Fruit fly (Drosophila melanogaster): Measurements from ENCODE around the gene Spt20.

Gene Spt20

dm6 chr3L:13490689-13491348 is 11.7 kb upstream of the Spt20 start:
- TF ChIP-seq Snoo (tag; optimal IDR thresholded peaks at IDR 0.05) (no peak), gl (tag; optimal IDR thresholded peaks at IDR 0.05) (no peak), CG34367 (tag; optimal IDR thresholded peaks at IDR 0.05) (no peak), CG4496 (GFP tag; IDR thresholded peaks at IDR 0.05) (no peak), CG8301 (tag; optimal IDR thresholded peaks at IDR 0.05) (no peak), fd96Ca (GFP tag; IDR thresholded peaks at IDR 0.05) (no peak), CG10348 (GFP tag; IDR thresholded peaks at IDR 0.05) (no peak)

- TF ChIP-seq CG8301 (tag; optimal IDR thresholded peaks at IDR 0.05) (peak; percentile 5), CG15710 (tag; optimal IDR thresholded peaks at IDR 0.05) (peak; percentile 55), Pif1A (GFP tag; optimal IDR thresholded peaks at IDR 0.05) (peak; percentile 86), CG12605 (GFP tag; IDR thresholded peaks at IDR 0.05) (peak; percentile 37; the same call in 1 of the 2 replicates), CG32121 (GFP tag; IDR thresholded peaks at IDR 0.05) (peak; percentile 14; the same call in 1 of the 2 replicates), fd96Ca (GFP tag; IDR thresholded peaks at IDR 0.05) (peak; percentile 16; the same call in 1 of the 3 replicates), CG10348 (GFP tag; IDR thresholded peaks at IDR 0.05) (no peak), EcR (GFP tag; optimal IDR thresholded peaks at IDR 0.05) (peak; percentile 63), CG34367 (tag; optimal IDR thresholded peaks at IDR 0.05) (peak; percentile 54), CG17806 (tag; optimal IDR thresholded peaks at IDR 0.05) (peak; percentile 35), CG14655 (GFP tag; optimal IDR thresholded peaks at IDR 0.05) (peak; percentile 37), CG9948 (tag; optimal IDR thresholded peaks at IDR 0.05) (peak; percentile 59), CG8159 (tag; optimal IDR thresholded peaks at IDR 0.05) (peak; percentile 62), Pif1B (GFP tag; optimal IDR thresholded peaks at IDR 0.05) (peak; percentile 81), CG4496 (GFP tag; IDR thresholded peaks at IDR 0.05) (peak; percentile 65; the same call in 2 of the 3 replicates), CG13204 (GFP tag; optimal IDR thresholded peaks at IDR 0.05) (peak; percentile 85), Snoo (tag; optimal IDR thresholded peaks at IDR 0.05) (peak; percentile 70), Ets98B (GFP tag; IDR thresholded peaks at IDR 0.05) (peak; percentile 45; the same call in 1 of the 2 replicates), D1 (tag; optimal IDR thresholded peaks at IDR 0.05) (no peak), rn (GFP tag; IDR thresholded peaks at IDR 0.05) (peak; percentile 21; the same call in 1 of the 2 replicates), gl (tag; optimal IDR thresholded peaks at IDR 0.05) (peak; percentile 60)
These were observed 8.0 kb upstream of the Spt20 start for dm6 chr3L:13494363-13495015.

dm6 chr3L:13495065-13495464 is 7.4 kb upstream of the Spt20 start:
- TF ChIP-seq CG4496 (GFP tag; IDR thresholded peaks at IDR 0.05) (peak; percentile 96), Ets98B (GFP tag; IDR thresholded peaks at IDR 0.05) (peak; percentile 89), CG13204 (GFP tag; optimal IDR thresholded peaks at IDR 0.05) (peak; percentile 93), gl (tag; optimal IDR thresholded peaks at IDR 0.05) (peak; percentile 96), CG14655 (GFP tag; optimal IDR thresholded peaks at IDR 0.05) (peak; percentile 80), CG8301 (tag; optimal IDR thresholded peaks at IDR 0.05) (peak; percentile 68), CG9948 (tag; optimal IDR thresholded peaks at IDR 0.05) (peak; percentile 73), Pif1B (GFP tag; optimal IDR thresholded peaks at IDR 0.05) (peak; percentile 92), CG10348 (GFP tag; IDR thresholded peaks at IDR 0.05) (no peak), fd96Ca (GFP tag; IDR thresholded peaks at IDR 0.05) (peak; percentile 91), CG34367 (tag; optimal IDR thresholded peaks at IDR 0.05) (peak; percentile 85), CG12605 (GFP tag; IDR thresholded peaks at IDR 0.05) (peak; percentile 99), D1 (tag; optimal IDR thresholded peaks at IDR 0.05) (peak; percentile 37), CG15710 (tag; optimal IDR thresholded peaks at IDR 0.05) (peak; percentile 84), CG32121 (GFP tag; IDR thresholded peaks at IDR 0.05) (peak; percentile 79), CG17806 (tag; optimal IDR thresholded peaks at IDR 0.05) (peak; percentile 82), CG8159 (tag; optimal IDR thresholded peaks at IDR 0.05) (peak; percentile 80), EcR (GFP tag; optimal IDR thresholded peaks at IDR 0.05) (no peak), Snoo (tag; optimal IDR thresholded peaks at IDR 0.05) (peak; percentile 54), rn (GFP tag; IDR thresholded peaks at IDR 0.05) (peak; percentile 86), Pif1A (GFP tag; optimal IDR thresholded peaks at IDR 0.05) (peak; percentile 96)

DNA sequence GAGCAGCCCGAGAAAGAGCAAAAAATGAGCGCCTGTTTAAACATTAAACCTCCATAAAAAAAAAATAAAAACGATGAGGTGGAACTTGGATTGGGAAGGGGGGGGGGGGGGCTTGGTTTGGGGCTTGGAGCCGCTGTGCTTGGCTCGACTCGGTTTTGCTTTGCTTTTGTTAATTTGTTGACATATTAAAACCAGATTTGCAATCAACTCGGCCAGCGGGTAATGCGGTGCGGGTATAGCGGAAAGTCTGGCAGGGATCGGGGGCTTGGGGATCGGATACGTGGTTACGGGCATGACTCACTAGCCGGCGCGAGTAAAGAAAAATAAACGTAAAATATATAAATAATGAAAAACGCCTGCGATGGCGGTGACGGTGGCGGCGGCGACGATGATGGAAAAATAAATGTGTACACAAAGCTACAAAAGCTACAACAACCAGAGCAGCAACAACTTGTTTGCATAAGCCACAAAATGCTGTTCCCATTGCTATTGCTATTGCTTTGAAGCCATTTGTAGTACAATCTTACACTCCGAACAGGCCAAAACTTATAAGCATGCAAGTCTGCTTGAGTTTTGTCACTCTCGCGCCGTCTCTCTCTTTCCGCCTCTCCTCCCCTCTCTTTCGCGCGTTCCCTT is 4.7 kb upstream of the Spt20 start:
- peak; percentile 45; the same call in 1 of the 3 replicates for TF ChIP-seq CG4496 (GFP tag; IDR thresholded peaks at IDR 0.05)
- peak; percentile 60; the same call in 1 of the 3 replicates for TF ChIP-seq fd96Ca (GFP tag; IDR thresholded peaks at IDR 0.05)
- TF ChIP-seq CG8301 (tag; optimal IDR thresholded peaks at IDR 0.05), result no peak
- TF ChIP-seq CG12605 (GFP tag; IDR thresholded peaks at IDR 0.05), result peak; percentile 46; the same call in 1 of the 2 replicates
- peak; percentile 28 for TF ChIP-seq CG9948 (tag; optimal IDR thresholded peaks at IDR 0.05)
- peak; percentile 40; the same call in 1 of the 2 replicates for TF ChIP-seq Ets98B (GFP tag; IDR thresholded peaks at IDR 0.05)
- TF ChIP-seq CG10348 (GFP tag; IDR thresholded peaks at IDR 0.05), result no peak
- TF ChIP-seq Pif1B (GFP tag; optimal IDR thresholded peaks at IDR 0.05), result peak; percentile 9
- TF ChIP-seq EcR (GFP tag; optimal IDR thresholded peaks at IDR 0.05), result peak; percentile 64
- no peak for TF ChIP-seq Pif1A (GFP tag; optimal IDR thresholded peaks at IDR 0.05)
- no peak for TF ChIP-seq rn (GFP tag; IDR thresholded peaks at IDR 0.05)
- TF ChIP-seq Snoo (tag; optimal IDR thresholded peaks at IDR 0.05), result peak; percentile 64
- TF ChIP-seq CG17806 (tag; optimal IDR thresholded peaks at IDR 0.05), result peak; percentile 1
- TF ChIP-seq CG32121 (GFP tag; IDR thresholded peaks at IDR 0.05), result peak; percentile 42
- TF ChIP-seq CG13204 (GFP tag; optimal IDR thresholded peaks at IDR 0.05), result peak; percentile 77
- peak; percentile 26 for TF ChIP-seq CG14655 (GFP tag; optimal IDR thresholded peaks at IDR 0.05)
- TF ChIP-seq CG34367 (tag; optimal IDR thresholded peaks at IDR 0.05), result peak; percentile 34
- TF ChIP-seq CG15710 (tag; optimal IDR thresholded peaks at IDR 0.05), result peak; percentile 54
- TF ChIP-seq CG8159 (tag; optimal IDR thresholded peaks at IDR 0.05), result peak; percentile 50
- peak; percentile 68 for TF ChIP-seq gl (tag; optimal IDR thresholded peaks at IDR 0.05)
- TF ChIP-seq D1 (tag; optimal IDR thresholded peaks at IDR 0.05), result no peak
